Worm (Caenorhabditis elegans) whole organism, midembryonic: ENCODE results near the gene rgs-2.

ENCODE experiments used
- T22C8.4 ChIP-seq: fragments of 200-800 bp; sonication (Bioruptor generic); IDR thresholded peaks from 2 replicates; pipeline ENCODE4 v1.3.6; 2022; ENCODE audit warnings: missing genetic modification characterization, missing compliant biosample characterization
- cog-1 ChIP-seq: sonication (generic microtip); optimal IDR thresholded peaks from 2 replicates; lab custom pipeline; 2016; ENCODE audit warnings: missing genetic modification characterization, missing compliant biosample characterization
- flt-1 ChIP-seq: fragments of 200-800 bp; sonication (Bioruptor generic); IDR thresholded peaks from 2 replicates; pipeline ENCODE4 v1.3.6; 2022; ENCODE audit warnings: missing genetic modification characterization, missing compliant biosample characterization
- klf-2 ChIP-seq: fragments of 200-800 bp; sonication (Bioruptor generic); conservative IDR thresholded peaks from 2 replicates; pipeline ENCODE4 v1.3.6; 2022; ENCODE audit warnings: missing genetic modification reagents, missing genetic modification characterization, missing compliant biosample characterization
- med-1 ChIP-seq: sonication (generic microtip); optimal IDR thresholded peaks from 2 replicates; lab custom pipeline; 2017; ENCODE audit warnings: missing genetic modification characterization, mild to moderate bottlenecking, missing compliant biosample characterization, antibody characterized with exemption, missing genetic modification reagents; ENCODE audit not compliant: insufficient read depth
- ref-1 ChIP-seq: fragments of 200-800 bp; sonication (Bioruptor generic); conservative IDR thresholded peaks from 2 replicates; pipeline ENCODE4 v1.3.6; 2022; ENCODE audit warnings: missing genetic modification reagents, missing genetic modification characterization, missing compliant biosample characterization
- tab-1 ChIP-seq: fragments of 200-800 bp; sonication (Bioruptor generic); IDR thresholded peaks from 2 replicates; pipeline ENCODE4 v1.3.6; 2022; ENCODE audit warnings: missing genetic modification characterization, missing compliant biosample characterization
- ztf-23 ChIP-seq: fragments of 200-800 bp; sonication (Bioruptor generic); IDR thresholded peaks from 2 replicates; pipeline ENCODE4 v1.3.6; 2022; ENCODE audit warnings: missing genetic modification reagents, missing genetic modification characterization, missing compliant biosample characterization
- ztf-29 ChIP-seq: fragments of 200-800 bp; sonication (Bioruptor generic); IDR thresholded peaks from 2 replicates; pipeline ENCODE4 v1.3.6; 2022; ENCODE audit warnings: missing genetic modification reagents, missing genetic modification characterization, missing compliant biosample characterization

The rgs-2 gene

DNA sequence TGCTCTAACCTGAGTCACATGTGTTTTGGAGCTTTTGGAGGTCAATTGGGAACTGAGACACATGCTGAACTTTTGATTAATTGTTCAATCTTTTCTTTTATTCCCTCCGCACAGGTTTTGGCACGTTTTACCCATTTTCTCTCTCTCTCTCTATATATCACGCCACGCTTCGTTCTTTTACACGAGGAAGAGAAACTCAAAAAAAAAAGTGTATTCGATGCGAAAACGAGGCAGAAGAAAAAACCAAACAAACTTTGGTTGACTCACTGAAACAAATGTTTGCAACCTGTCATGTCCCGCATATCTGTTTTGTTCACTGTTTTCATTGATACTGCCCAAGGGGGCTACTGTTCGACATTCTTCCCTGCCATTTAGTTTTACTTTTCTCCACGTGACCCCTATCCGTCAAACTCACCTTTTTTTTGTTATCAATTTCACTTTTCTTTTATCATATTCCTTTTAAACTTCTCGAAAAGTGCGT lies 48.9 kb downstream of the rgs-2 start:
- TF ChIP-seq ztf-23 = no peak
- TF ChIP-seq T22C8.4 (GFP tag; lab: Robert Waterston, UW) = no peak
- no peak for TF ChIP-seq klf-2
- no peak for TF ChIP-seq ztf-29 (GFP tag; lab: Robert Waterston, UW)
- no peak for TF ChIP-seq flt-1 (GFP tag; lab: Robert Waterston, UW)
- TF ChIP-seq ref-1 (GFP tag; lab: Robert Waterston, UW) = no peak
- no peak for TF ChIP-seq tab-1 (GFP tag; lab: Robert Waterston, UW)
- no peak for TF ChIP-seq med-1 (GFP tag; lab: Kevin White, UChicago)
- no peak for TF ChIP-seq cog-1 (tag; lab: Kevin White, UChicago)

DNA sequence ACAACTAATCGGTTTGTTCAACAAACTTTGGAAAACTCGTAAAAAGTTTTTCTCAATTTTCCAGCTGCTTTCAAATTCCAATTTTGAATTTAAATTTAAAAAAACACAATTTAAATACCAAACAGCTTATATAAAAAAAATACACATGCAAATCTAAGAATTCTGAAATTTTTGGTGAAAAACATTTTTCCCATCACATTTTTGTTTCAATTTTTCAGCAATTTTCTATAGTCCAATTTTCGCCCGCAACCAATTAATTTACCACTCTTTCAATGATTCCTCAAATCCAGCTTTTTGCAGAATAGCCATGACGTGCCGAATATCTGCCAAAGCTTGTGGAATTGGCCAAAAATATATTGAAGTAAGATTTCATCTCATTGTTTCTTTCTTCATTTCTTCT lies 49.3 kb downstream of the rgs-2 start, which contains the start of gene cept-1:
TSS of gene cept-1 (plus strand) at position 301 of the 400 bp plus-strand sequence.
- TF ChIP-seq cog-1 (tag; lab: Kevin White, UChicago) = no peak

DNA sequence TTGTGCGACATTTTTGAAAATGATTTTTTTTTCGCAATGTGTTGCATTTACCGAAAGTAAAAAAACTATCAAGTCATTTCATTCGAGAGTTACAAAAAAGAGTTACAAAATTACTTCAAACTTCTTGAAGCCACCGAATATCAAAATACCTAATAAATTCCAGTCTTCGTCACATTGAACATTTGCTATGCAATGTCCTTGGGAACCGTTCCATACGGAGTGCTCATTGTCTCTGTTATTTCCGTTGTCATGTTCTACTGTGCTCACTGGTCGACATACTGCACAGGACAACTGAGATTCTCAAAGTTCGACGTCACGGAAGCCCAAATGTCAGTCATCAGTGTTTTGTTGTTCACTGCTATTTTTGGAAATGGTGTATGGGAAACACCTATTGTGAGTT lies 51.6 kb downstream of the rgs-2 start:
- TF ChIP-seq med-1 (GFP tag; lab: Kevin White, UChicago) (no peak), ref-1 (GFP tag; lab: Robert Waterston, UW) (no peak), flt-1 (GFP tag; lab: Robert Waterston, UW) (no peak)

DNA sequence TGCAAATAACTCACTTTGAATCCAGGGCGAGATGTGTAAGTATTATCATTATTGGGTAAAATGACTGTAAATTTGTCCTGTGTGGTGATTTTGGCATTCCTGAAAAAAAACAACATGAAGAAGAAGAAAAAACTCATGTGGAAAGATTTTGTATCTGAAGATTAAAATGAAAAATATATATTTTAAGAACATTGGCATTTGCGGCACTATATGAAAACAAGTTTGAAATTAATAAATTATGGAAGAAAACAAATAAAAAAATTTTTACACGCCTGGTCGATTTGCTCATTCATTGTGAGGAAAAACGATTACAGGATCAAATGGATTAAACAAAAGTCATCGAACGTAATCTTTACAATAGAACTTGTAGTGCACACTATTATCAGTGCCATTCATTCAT lies 57.2 kb downstream of the rgs-2 start, which contains the start of gene ilc-17.1:
TSS of gene ilc-17.1 (minus strand) at position 101 of the 400 bp plus-strand sequence.
- TF ChIP-seq flt-1 (GFP tag; lab: Robert Waterston, UW) (no peak), klf-2 (no peak), tab-1 (GFP tag; lab: Robert Waterston, UW) (no peak), T22C8.4 (GFP tag; lab: Robert Waterston, UW) (no peak), ref-1 (GFP tag; lab: Robert Waterston, UW) (no peak), cog-1 (tag; lab: Kevin White, UChicago) (no peak), ztf-23 (no peak), ztf-29 (GFP tag; lab: Robert Waterston, UW) (no peak), med-1 (GFP tag; lab: Kevin White, UChicago) (no peak)
